Worm (Caenorhabditis elegans): Measurements from ENCODE around the gene asps-1.
"Not testable (repeated sequence)": the region's sequence is repeated elsewhere in the genome, so short reads cannot be mapped to it uniquely, and the experiment has no call there.

Gene asps-1

ce11 chrV:10342904-10343303 lies 25.7 kb upstream of the asps-1 start, which contains the start of gene K07C5.3:
Gene K07C5.3 (plus strand): TSS chrV:10343032.
- TF ChIP-seq mdl-1 (tag; optimal IDR thresholded peaks at IDR 0.05) (no peak), crh-2 (tag; optimal IDR thresholded peaks at IDR 0.05) (no peak)

DNA sequence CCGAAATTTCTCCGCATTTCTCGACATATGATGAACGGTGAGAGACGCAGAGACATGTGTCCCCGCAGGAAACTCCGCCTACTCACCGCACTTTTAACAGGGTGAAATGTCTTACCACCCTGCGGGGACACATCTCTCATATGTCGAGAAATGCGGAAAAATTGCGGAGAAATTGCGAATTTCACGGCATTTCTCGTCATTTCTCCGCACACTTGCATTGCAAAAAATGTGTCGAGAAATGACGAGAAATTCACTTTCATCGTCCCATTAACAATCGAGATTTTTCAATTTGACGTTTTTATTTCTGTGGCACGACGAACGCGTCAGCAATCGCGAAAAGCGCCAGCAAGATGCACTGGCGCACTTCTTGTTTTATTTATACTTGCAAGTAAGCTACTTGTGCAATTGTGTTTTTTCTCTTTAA lies 24.7 kb upstream of the asps-1 start, which contains the start of gene K07C5.13:
Gene K07C5.13 (plus strand): TSS at position 151 of the 424 bp plus-strand sequence.
- peak; percentile 77 for TF ChIP-seq F13H6.1 (tag; optimal IDR thresholded peaks at IDR 0.05)
- peak; percentile 30 for TF ChIP-seq mab-5 (tag; optimal IDR thresholded peaks at IDR 0.05)
- peak; percentile 55 for TF ChIP-seq sem-4 (tag; optimal IDR thresholded peaks at IDR 0.05)
- TF ChIP-seq sma-9 (GFP tag; optimal IDR thresholded peaks at IDR 0.05), result peak; percentile 74
- not testable (repeated sequence) for TF ChIP-seq sma-9 (tag; optimal IDR thresholded peaks at IDR 0.05)
- peak; percentile 31 for TF ChIP-seq crh-2 (tag; optimal IDR thresholded peaks at IDR 0.05)
- peak; percentile 4 for TF ChIP-seq blmp-1 (tag; optimal IDR thresholded peaks at IDR 0.05; ENCODE audit: insufficient read depth)
- peak; percentile 42 for TF ChIP-seq unc-55 (GFP tag; optimal IDR thresholded peaks at IDR 0.05)
- peak; percentile 66 for TF ChIP-seq sma-3 (GFP tag; optimal IDR thresholded peaks at IDR 0.05)
- peak; percentile 62 for TF ChIP-seq lin-13 (GFP tag; optimal IDR thresholded peaks at IDR 0.05)
- TF ChIP-seq C34F6.9 (tag; optimal IDR thresholded peaks at IDR 0.05), result peak; percentile 36
- TF ChIP-seq lsy-2 (tag; optimal IDR thresholded peaks at IDR 0.05), result peak; percentile 42 to 61
- peak; percentile 45 for TF ChIP-seq nhr-129 (tag; optimal IDR thresholded peaks at IDR 0.05)
- TF ChIP-seq gmeb-1 (tag; optimal IDR thresholded peaks at IDR 0.05), result peak; percentile 69
- TF ChIP-seq nhr-25 (tag; optimal IDR thresholded peaks at IDR 0.05), result peak; percentile 27
- peak; percentile 33 for TF ChIP-seq Y55F3AM.14 (GFP tag; optimal IDR thresholded peaks at IDR 0.05)

DNA sequence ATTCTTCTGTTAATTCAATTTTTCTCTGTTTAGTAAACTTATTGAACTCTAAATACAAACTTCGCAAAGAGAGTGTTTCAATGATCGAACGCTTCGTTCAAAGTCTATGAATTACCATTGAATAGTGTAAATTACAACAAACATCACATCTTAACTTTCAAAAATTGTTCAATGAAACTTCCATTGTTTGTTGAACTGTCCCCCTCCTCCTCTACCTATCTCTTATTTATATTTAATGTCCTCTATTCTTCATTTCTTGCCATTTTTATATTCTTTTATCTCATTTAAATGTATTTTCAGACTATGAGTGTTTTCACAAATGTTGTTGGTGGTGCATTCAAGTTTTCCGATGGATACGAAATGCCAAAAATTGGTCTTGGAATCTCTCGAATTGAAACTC lies 22.0 kb upstream of the asps-1 start, which contains the start of gene K07C5.2:
Gene K07C5.2 (plus strand): TSS at position 301 of the 400 bp plus-strand sequence.
- no peak for TF ChIP-seq nhr-129 (tag; optimal IDR thresholded peaks at IDR 0.05)
- TF ChIP-seq lin-39 (tag; optimal IDR thresholded peaks at IDR 0.05), result no peak
- TF ChIP-seq ama-1 (optimal IDR thresholded peaks at IDR 0.05), result no peak
- TF ChIP-seq ceh-82 (tag; optimal IDR thresholded peaks at IDR 0.05), result no peak
- TF ChIP-seq mab-5 (tag; optimal IDR thresholded peaks at IDR 0.05), result no peak
- TF ChIP-seq nhr-10 (tag; optimal IDR thresholded peaks at IDR 0.05), result no peak
- no peak for TF ChIP-seq Y55F3AM.14 (GFP tag; optimal IDR thresholded peaks at IDR 0.05)
- no peak for TF ChIP-seq elt-1 (tag; optimal IDR thresholded peaks at IDR 0.05)
- TF ChIP-seq unc-62 (GFP tag; optimal IDR thresholded peaks at IDR 0.05), result no peak
- no peak for TF ChIP-seq nhr-12 (tag; optimal IDR thresholded peaks at IDR 0.05)
- TF ChIP-seq C34F6.9 (tag; optimal IDR thresholded peaks at IDR 0.05), result no peak
- no peak for TF ChIP-seq elt-3 (tag; optimal IDR thresholded peaks at IDR 0.05)
- TF ChIP-seq sem-4 (tag; optimal IDR thresholded peaks at IDR 0.05), result no peak
- no peak for TF ChIP-seq lin-11 (tag; optimal IDR thresholded peaks at IDR 0.05)
- TF ChIP-seq ztf-11 (tag; optimal IDR thresholded peaks at IDR 0.05), result no peak
- TF ChIP-seq crh-2 (tag; optimal IDR thresholded peaks at IDR 0.05), result no peak
- no peak for TF ChIP-seq nhr-237 (tag; optimal IDR thresholded peaks at IDR 0.05)
- no peak for TF ChIP-seq peb-1 (tag; optimal IDR thresholded peaks at IDR 0.05)

- TF ChIP-seq lsy-2 (tag; optimal IDR thresholded peaks at IDR 0.05), result peak in 1 of 2 experiments; percentile 66
- TF ChIP-seq nhr-6 (tag; optimal IDR thresholded peaks at IDR 0.05), result no peak
- TF ChIP-seq snpc-4 (tag; optimal IDR thresholded peaks at IDR 0.05), result no peak
- peak; percentile 65 for TF ChIP-seq C34F6.9 (tag; optimal IDR thresholded peaks at IDR 0.05)
- TF ChIP-seq skn-1 (tag; optimal IDR thresholded peaks at IDR 0.05), result no peak
- TF ChIP-seq lin-13 (GFP tag; optimal IDR thresholded peaks at IDR 0.05), result peak; percentile 30
- TF ChIP-seq fos-1 (tag; optimal IDR thresholded peaks at IDR 0.05), result peak; percentile 32
Measured at ce11 chrV:10338305-10338992, 21.3 kb upstream of the asps-1 start, which contains the start of gene arx-2. Gene arx-2 (minus strand): TSS chrV:10338355.

DNA sequence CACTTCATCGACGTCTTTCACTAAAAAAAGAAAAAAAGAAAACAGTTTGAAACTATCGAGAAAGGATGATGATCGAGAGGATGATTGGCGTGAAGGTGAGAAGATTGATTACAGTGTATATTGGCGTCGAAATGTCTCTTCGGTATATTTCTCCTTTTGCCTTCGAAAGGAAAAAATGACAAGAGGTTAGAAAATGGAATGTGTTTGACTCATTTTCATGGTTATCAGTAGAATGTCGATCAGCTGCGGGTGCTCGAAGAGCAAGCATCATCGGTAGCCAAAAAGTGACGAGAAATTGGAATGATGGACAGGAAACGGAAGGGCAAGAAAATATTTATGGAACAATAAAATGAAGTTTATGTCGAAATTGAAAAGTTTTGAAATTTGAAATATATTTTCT lies 16.6 kb upstream of the asps-1 start:
- TF ChIP-seq nhr-6 (tag; optimal IDR thresholded peaks at IDR 0.05), result no peak
- TF ChIP-seq nhr-77 (tag; optimal IDR thresholded peaks at IDR 0.05), result no peak
- TF ChIP-seq nhr-23 (tag; optimal IDR thresholded peaks at IDR 0.05), result no peak
- TF ChIP-seq lin-11 (tag; optimal IDR thresholded peaks at IDR 0.05), result no peak
- TF ChIP-seq elt-3 (tag; optimal IDR thresholded peaks at IDR 0.05), result no peak
- peak; percentile 23 for TF ChIP-seq sma-3 (GFP tag; optimal IDR thresholded peaks at IDR 0.05)
- TF ChIP-seq mbf-1 (tag; optimal IDR thresholded peaks at IDR 0.05), result no peak
- peak; percentile 73 for TF ChIP-seq fos-1 (tag; optimal IDR thresholded peaks at IDR 0.05)
- TF ChIP-seq lin-13 (GFP tag; optimal IDR thresholded peaks at IDR 0.05), result no peak
- TF ChIP-seq sma-9 (GFP tag; optimal IDR thresholded peaks at IDR 0.05), result peak; percentile 28
- TF ChIP-seq sma-9 (tag; optimal IDR thresholded peaks at IDR 0.05), result no peak
- no peak for TF ChIP-seq sem-4 (tag; optimal IDR thresholded peaks at IDR 0.05)
